Fruit fly (Drosophila melanogaster) whole organism, adult: ENCODE results near the gene SclB.

Experiments
- CG11617 ChIP-seq: fragments of 200-800 bp; sonication (Bioruptor generic); optimal IDR thresholded peaks from 2 replicates; lab custom pipeline; 2017; ENCODE audit warnings: mild to moderate bottlenecking, missing biosample characterization, missing genetic modification reagents, missing genetic modification characterization
- CG12768 ChIP-seq: fragments of 200-800 bp; sonication (Bioruptor generic); optimal IDR thresholded peaks from 2 replicates; lab custom pipeline; 2017; ENCODE audit warnings: missing biosample characterization, missing genetic modification characterization, mild to moderate bottlenecking, moderate library complexity, missing genetic modification reagents
- CG14711 ChIP-seq: fragments of 200-800 bp; sonication (Bioruptor generic); optimal IDR thresholded peaks from 2 replicates; lab custom pipeline; 2018; ENCODE audit warnings: missing biosample characterization, mild to moderate bottlenecking, missing genetic modification characterization, moderate library complexity
- CG7045 ChIP-seq: fragments of 200-800 bp; sonication (Bioruptor generic); optimal IDR thresholded peaks from 2 replicates; lab custom pipeline; 2017; ENCODE audit warnings: missing biosample characterization, mild to moderate bottlenecking, missing genetic modification characterization
- Hr96 ChIP-seq: fragments of 200-800 bp; sonication (Bioruptor generic); optimal IDR thresholded peaks from 2 replicates; lab custom pipeline; 2016; ENCODE audit warnings: missing biosample characterization, missing genetic modification characterization
- cic ChIP-seq: fragments of 200-800 bp; sonication (Bioruptor generic); optimal IDR thresholded peaks from 2 replicates; lab custom pipeline; 2017; ENCODE audit warnings: missing biosample characterization, mild to moderate bottlenecking, missing genetic modification characterization, moderate library complexity
- kay ChIP-seq: fragments of 200-800 bp; sonication (Bioruptor generic); peaks from one replicate; lab custom pipeline; 2016; ENCODE audit warnings: missing biosample characterization, missing genetic modification characterization, borderline replicate concordance
- ovo ChIP-seq: fragments of 200-800 bp; sonication (Bioruptor generic); optimal IDR thresholded peaks from 2 replicates; lab custom pipeline; 2016; ENCODE audit warnings: missing biosample characterization, missing genetic modification characterization
- tj ChIP-seq: fragments of 200-800 bp; sonication (Bioruptor generic); optimal IDR thresholded peaks from 3 replicates; lab custom pipeline; 2017; ENCODE audit warnings: missing biosample characterization, mild to moderate bottlenecking, missing genetic modification characterization, moderate library complexity
- toe ChIP-seq: fragments of 200-800 bp; sonication (Bioruptor generic); optimal IDR thresholded peaks from 2 replicates; lab custom pipeline; 2016; ENCODE audit warnings: missing biosample characterization, missing genetic modification characterization

DNA sequence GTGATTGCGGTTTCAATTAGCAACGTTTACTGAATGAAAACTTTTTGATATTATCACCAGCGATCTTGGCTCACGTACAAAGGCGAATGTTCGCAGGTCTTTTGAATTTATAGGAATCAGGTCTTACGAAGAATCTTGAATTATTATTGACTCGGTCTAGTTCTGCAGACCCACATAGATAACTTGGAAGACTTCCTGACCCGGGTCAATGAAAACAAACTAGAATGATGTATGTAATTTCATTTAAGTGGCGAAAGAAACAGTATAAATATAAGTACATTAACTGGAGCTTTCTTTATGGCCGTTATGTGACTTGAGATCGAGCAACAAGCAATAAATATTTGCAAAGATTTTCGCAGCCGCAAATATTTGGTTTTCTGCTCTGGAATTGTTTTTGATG, 3.4 kb upstream of the SclB start, which contains the start of gene CG13282:
- TF ChIP-seq kay (GFP tag; lab: Kevin White, UChicago) (no peak), CG11617 (GFP tag; lab: Kevin White, UChicago) (no peak), tj (GFP tag; lab: Kevin White, UChicago) (no peak), CG14711 (tag; lab: Kevin White, UChicago) (no peak), ovo (GFP tag; lab: Kevin White, UChicago) (no peak), toe (GFP tag; lab: Kevin White, UChicago) (no peak), cic (GFP tag; lab: Kevin White, UChicago) (no peak), CG12768 (GFP tag; lab: Kevin White, UChicago) (no peak), CG7045 (no peak), Hr96 (no peak)
